Worm (Caenorhabditis elegans) whole organism, L3 larva: Measurements from ENCODE around the gene C08A9.3.

Source experiments
- ceh-28 ChIP-seq: fragments of 150-350 bp; optimal IDR thresholded peaks from 2 replicates; lab custom pipeline; 2014; ENCODE audit warnings: missing biosample characterization, missing genetic modification reagents, missing genetic modification characterization
- elt-3 ChIP-seq, 3 experiments: fragments of 150-350 bp in 1 of 3; sonication (generic microtip) in 2 of 3; optimal IDR thresholded peaks; 2 replicates in 2 of 3; 4 replicates in 1 of 3; lab custom pipeline; 2014 to 2017; ENCODE audit warnings: missing biosample characterization in 3 of 3, missing genetic modification characterization in 3 of 3
- lin-39 ChIP-seq: fragments of 150-350 bp; optimal IDR thresholded peaks from 2 replicates; lab custom pipeline; 2018; ENCODE audit warnings: missing biosample characterization, missing genetic modification reagents, missing genetic modification characterization
- nhr-77 ChIP-seq: fragments of 150-350 bp; optimal IDR thresholded peaks from 2 replicates; lab custom pipeline; 2014; ENCODE audit warnings: missing biosample characterization, missing genetic modification characterization
- unc-62 ChIP-seq: fragments of 150-350 bp; sonication (generic microtip); optimal IDR thresholded peaks from 4 replicates; lab custom pipeline; 2014; ENCODE audit warnings: missing biosample characterization, missing genetic modification reagents, missing genetic modification characterization

ce11 chrX:17140447-17140846, 47.3 kb upstream of the C08A9.3 start:
- TF ChIP-seq elt-3 (tag; optimal IDR thresholded peaks at IDR 0.05; lab: Kevin White, UChicago) (no peak), ceh-28 (tag; lab: Kevin White, UChicago) (no peak), unc-62 (GFP tag; lab: Kevin White, UChicago) (no peak), lin-39 (tag; lab: Kevin White, UChicago) (no peak), nhr-77 (tag; lab: Kevin White, UChicago) (no peak)
